Worm (Caenorhabditis elegans): ENCODE results near the gene kbp-3.

Gene kbp-3

DNA sequence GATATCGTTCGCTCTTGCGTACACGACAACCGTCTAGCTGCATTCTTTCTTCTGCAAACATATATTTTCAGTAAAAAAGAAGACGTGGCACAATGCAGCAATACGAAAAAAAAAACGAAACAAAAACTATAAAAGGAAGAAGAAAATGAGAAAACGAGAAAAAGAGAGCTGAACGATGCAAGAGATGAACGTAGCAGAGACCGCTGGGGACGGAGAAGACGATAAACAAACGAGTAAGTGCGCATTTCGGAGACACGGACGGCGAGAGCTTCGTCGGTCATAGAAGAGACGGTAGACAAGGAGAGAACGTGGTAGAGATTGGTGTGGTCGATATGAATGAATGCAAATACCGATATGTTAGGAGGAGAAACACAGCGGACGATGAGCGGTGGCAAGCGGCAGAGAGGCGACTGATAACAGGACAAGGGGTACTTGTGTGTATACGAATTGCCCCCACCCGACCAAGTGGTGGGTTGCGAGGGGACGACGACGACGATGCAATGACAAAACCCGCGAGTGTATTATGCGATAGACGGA is 48.1 kb upstream of the kbp-3 start, which contains the start of gene K04B12.2 (continued):
- TF ChIP-seq gmeb-2 (tag; optimal IDR thresholded peaks at IDR 0.05) (no peak), elt-4 (tag; optimal IDR thresholded peaks at IDR 0.05) (no peak), sox-4 (tag; optimal IDR thresholded peaks at IDR 0.05) (no peak), odd-2 (tag; optimal IDR thresholded peaks at IDR 0.05) (no peak), unc-86 (tag; optimal IDR thresholded peaks at IDR 0.05) (no peak), Y22D7AL.16 (tag; optimal IDR thresholded peaks at IDR 0.05) (no peak), ceh-2 (tag; optimal IDR thresholded peaks at IDR 0.05) (no peak), pax-1 (tag; optimal IDR thresholded peaks at IDR 0.05) (no peak), pha-4 (tag; optimal IDR thresholded peaks at IDR 0.05) (no peak), ztf-16 (tag; optimal IDR thresholded peaks at IDR 0.05) (no peak), pha-2 (tag; optimal IDR thresholded peaks at IDR 0.05) (peak; percentile 66)

DNA sequence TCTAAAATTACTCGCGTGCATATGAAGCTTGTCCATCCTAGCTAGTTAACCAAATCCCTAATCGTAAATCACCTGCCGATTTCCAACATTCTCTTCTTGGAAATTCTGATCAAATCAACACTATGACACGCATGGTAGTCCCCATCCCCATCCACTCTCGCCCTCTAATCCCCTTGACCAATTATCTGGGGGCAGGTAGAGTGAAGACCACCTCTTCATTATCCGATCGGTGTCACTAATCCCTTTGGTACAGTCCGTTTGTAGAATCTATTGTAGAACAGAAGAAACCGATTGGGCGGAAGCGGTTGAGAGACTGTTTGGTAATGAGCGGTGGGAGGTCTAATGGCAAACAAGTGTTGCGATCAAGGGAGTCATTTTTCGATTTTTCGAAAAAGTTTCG is 47.2 kb upstream of the kbp-3 start:
- no peak for TF ChIP-seq hlh-13 (GFP tag; optimal IDR thresholded peaks at IDR 0.05)
- TF ChIP-seq ets-4 (tag; optimal IDR thresholded peaks at IDR 0.05) = no peak
- TF ChIP-seq eyg-1 (tag; optimal IDR thresholded peaks at IDR 0.05) = no peak
- peak; percentile 8 for TF ChIP-seq tbx-2 (tag; optimal IDR thresholded peaks at IDR 0.05)
- TF ChIP-seq pros-1 (tag; optimal IDR thresholded peaks at IDR 0.05) = no peak
- no peak for TF ChIP-seq lim-6 (tag; optimal IDR thresholded peaks at IDR 0.05)
- TF ChIP-seq ceh-31 (tag; optimal IDR thresholded peaks at IDR 0.05) = peak; percentile 3
- TF ChIP-seq fkh-10 (GFP tag; optimal IDR thresholded peaks at IDR 0.05) = no peak
- TF ChIP-seq ama-1 (optimal IDR thresholded peaks at IDR 0.05) = no peak

DNA sequence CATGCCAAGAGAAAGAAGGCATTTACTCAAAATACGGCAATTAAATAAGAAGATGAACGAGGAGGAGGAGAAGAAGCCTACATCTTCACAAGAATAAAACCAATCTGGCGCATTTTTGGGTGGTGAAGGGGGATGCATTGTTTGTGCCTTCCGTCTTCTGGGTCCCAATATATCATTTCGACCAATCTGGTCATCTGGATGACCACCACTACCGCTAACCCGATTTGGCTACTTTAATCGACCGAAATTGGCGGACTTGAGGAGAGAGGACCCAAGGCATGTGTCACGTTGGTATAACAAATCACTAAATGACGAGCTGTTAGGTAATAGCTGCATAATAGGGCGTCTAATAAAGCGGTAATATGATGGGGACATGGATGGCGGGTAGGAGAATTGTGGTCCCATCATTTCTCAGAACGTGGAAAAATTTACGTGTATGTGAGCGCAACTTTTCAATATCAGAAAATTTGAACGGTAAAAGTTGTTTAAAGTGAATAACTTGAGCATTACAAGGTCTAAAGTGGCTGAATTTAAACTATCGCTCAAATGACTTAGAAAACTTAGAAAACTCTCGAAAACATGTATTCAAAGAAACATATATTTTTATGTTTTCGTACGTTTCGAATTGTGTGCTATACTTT is 44.0 kb upstream of the kbp-3 start:
- TF ChIP-seq pha-4 (tag; optimal IDR thresholded peaks at IDR 0.05) = no peak
- TF ChIP-seq ceh-22 (tag; optimal IDR thresholded peaks at IDR 0.05) = no peak
- TF ChIP-seq dve-1 (tag; optimal IDR thresholded peaks at IDR 0.05) = no peak
- TF ChIP-seq unc-42 (tag; optimal IDR thresholded peaks at IDR 0.05) = peak; percentile 80
- TF ChIP-seq ceh-48 (tag; optimal IDR thresholded peaks at IDR 0.05) = peak; percentile 10
- no peak for TF ChIP-seq ztf-16 (tag; optimal IDR thresholded peaks at IDR 0.05)

DNA sequence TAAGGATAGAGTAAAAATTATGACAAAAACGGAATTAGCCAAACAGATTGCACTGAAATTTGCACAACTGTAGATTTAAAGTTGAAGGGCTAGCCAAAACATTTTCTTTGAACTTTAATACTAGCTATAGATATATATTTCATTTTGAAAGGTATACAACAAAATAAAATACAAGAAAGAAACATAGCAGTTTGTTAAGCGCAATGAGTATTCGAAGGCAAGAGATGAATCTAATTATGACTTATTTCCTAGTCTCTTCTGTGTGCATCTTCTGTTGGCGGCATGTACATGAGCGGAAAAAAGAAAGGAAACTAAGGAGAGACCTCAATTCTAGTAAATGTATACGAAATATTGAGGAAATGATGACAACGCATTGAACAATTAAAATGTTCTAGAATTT is 42.2 kb upstream of the kbp-3 start:
- TF ChIP-seq ceh-22 (tag; optimal IDR thresholded peaks at IDR 0.05) = no peak
- no peak for TF ChIP-seq unc-3 (GFP tag; conservative IDR thresholded peaks at IDR 0.05)
- TF ChIP-seq unc-3 (tag; optimal IDR thresholded peaks at IDR 0.05) = no peak
- TF ChIP-seq unc-42 (tag; optimal IDR thresholded peaks at IDR 0.05) = peak; percentile 69
- no peak for TF ChIP-seq nhr-11 (tag; optimal IDR thresholded peaks at IDR 0.05)
- no peak for TF ChIP-seq ceh-2 (tag; optimal IDR thresholded peaks at IDR 0.05)
- no peak for TF ChIP-seq pros-1 (tag; optimal IDR thresholded peaks at IDR 0.05)

DNA sequence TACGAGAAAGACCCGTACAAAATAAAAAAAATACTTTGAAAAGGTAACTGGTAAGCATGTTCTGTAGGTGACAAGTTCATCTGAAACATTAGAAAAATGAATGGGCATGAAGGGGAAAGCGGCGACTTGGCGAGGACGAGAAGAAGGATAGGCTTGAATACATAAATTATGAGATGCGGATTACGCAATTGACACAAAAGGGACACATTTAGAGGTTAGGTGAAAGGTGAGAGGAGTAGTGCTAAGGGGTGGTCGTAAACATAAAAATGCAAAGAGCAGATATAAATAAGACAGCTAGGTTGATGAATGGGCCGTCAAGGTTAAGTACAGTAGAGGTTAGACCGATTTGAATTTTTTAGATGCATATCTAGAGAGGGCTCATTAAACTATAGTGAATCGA is 39.0 kb upstream of the kbp-3 start:
- no peak for TF ChIP-seq hlh-30 (tag; optimal IDR thresholded peaks at IDR 0.05; ENCODE audit: insufficient read depth)
- peak; percentile 70 for TF ChIP-seq unc-55 (GFP tag; optimal IDR thresholded peaks at IDR 0.05)

ce11 chrII:14427714-14428113 is 37.8 kb upstream of the kbp-3 start:
- no peak for TF ChIP-seq K02D7.2 (tag; optimal IDR thresholded peaks at IDR 0.05)
- TF ChIP-seq ref-2 (tag; optimal IDR thresholded peaks at IDR 0.05) = no peak
- peak; percentile 43 for TF ChIP-seq unc-42 (tag; optimal IDR thresholded peaks at IDR 0.05)
- TF ChIP-seq nhr-11 (tag; optimal IDR thresholded peaks at IDR 0.05) = no peak
- no peak for TF ChIP-seq ceh-18 (tag; optimal IDR thresholded peaks at IDR 0.05)
- no peak for TF ChIP-seq syd-9 (tag; optimal IDR thresholded peaks at IDR 0.05)
